Worm (Caenorhabditis elegans): ENCODE measurements around the gene K08F8.15.

ce11 chrII:8799725-8800124 lies 33.1 kb downstream of the K08F8.15 start:
- TF ChIP-seq fos-1 (tag; optimal IDR thresholded peaks at IDR 0.05) (no peak), hif-1 (tag; optimal IDR thresholded peaks at IDR 0.05) (no peak), zag-1 (tag; optimal IDR thresholded peaks at IDR 0.05) (no peak), mdt-29 (GFP tag; IDR thresholded peaks at IDR 0.05) (no peak), set-16 (GFP tag; IDR thresholded peaks at IDR 0.05) (no peak), lin-15B (tag; optimal IDR thresholded peaks at IDR 0.05) (no peak), Y5F2A.4 (GFP tag; optimal IDR thresholded peaks at IDR 0.05) (no peak), nhr-11 (tag; optimal IDR thresholded peaks at IDR 0.05) (no peak), hlh-11 (tag; optimal IDR thresholded peaks at IDR 0.05) (no peak), nhr-237 (tag; optimal IDR thresholded peaks at IDR 0.05) (no peak), hmg-1.1 (GFP tag; IDR thresholded peaks at IDR 0.05) (no peak)

Measured in whole organism, L4 larva.